Worm (Caenorhabditis elegans): ENCODE data around the gene F25D1.5.

DNA sequence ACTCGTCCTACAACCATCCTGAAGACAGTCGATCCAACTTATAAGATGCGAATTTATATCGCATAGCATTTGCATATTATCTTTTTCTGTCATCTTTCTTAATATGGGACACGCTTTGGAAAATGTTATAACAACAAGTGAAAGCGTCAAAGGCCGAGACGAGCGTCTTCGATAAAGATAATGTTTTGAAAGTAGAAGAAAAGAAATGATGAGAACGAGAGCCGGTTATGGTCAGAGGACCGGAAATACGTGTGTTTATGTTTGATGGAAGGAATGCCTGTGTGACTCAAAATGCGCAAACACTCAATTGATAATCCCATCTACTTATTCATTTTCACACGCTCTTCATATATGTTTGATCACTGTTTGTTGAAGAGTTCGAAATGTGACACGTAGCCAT, 43.6 kb downstream of the F25D1.5 start, which contains the start of gene C35A5.11:
- TF ChIP-seq unc-86 (tag; optimal IDR thresholded peaks at IDR 0.05) (no peak), ztf-4 (tag; optimal IDR thresholded peaks at IDR 0.05) (no peak), jun-1 (tag; optimal IDR thresholded peaks at IDR 0.05) (no peak), rnt-1 (tag; optimal IDR thresholded peaks at IDR 0.05) (no peak), lsy-2 (tag; optimal IDR thresholded peaks at IDR 0.05) (no peak)
